Worm (Caenorhabditis elegans) whole organism, early embryonic: ENCODE data around the gene ugt-61.

Experiments
- aly-1 ChIP-seq: sonication (generic microtip); optimal IDR thresholded peaks from 2 replicates; lab custom pipeline; 2016; ENCODE audit warnings: missing genetic modification characterization, missing compliant biosample characterization
- ama-1 ChIP-seq: fragments of 150-350 bp; optimal IDR thresholded peaks from 2 replicates; lab custom pipeline; 2014
- flt-1 ChIP-seq: fragments of 200-800 bp; sonication (Bioruptor generic); IDR thresholded peaks from 2 replicates; pipeline ENCODE4 v1.3.6; 2022; ENCODE audit warnings: missing genetic modification characterization, missing compliant biosample characterization
- sea-1 ChIP-seq: fragments of 200-800 bp; sonication (Bioruptor generic); conservative IDR thresholded peaks from 2 replicates; pipeline ENCODE4 v1.3.6; 2022; ENCODE audit warnings: missing genetic modification characterization, missing compliant biosample characterization

DNA sequence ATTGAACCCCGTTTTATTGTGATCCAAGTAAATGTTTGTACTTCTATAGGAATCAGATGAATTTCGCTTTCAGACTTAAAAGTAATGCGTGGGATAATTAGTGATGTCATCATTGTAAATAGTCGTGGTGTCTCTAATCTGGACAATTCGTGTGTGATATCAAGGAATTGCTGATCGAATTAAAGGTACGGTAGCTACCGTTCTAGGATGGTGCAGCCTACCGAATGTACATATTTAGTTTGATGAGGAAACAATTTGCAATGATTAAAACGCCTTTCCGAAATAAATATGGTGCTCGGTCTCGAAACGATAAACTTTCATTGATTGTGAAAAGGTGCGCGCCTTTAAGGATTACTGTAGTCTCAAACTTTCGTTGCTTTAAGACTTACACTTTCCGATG is 16.3 kb downstream of the ugt-61 start:
- no peak for TF ChIP-seq aly-1
- TF ChIP-seq sea-1 (GFP tag; lab: Robert Waterston, UW): no peak
- TF ChIP-seq ama-1: no peak
- TF ChIP-seq flt-1 (GFP tag; lab: Robert Waterston, UW): no peak
